Worm (Caenorhabditis elegans) whole organism, young adult: Measurements from ENCODE around the gene tat-6.

ENCODE experiments used
- F57C9.4 ChIP-seq: sonication (generic microtip); optimal IDR thresholded peaks from 2 replicates; lab custom pipeline; 2017; ENCODE audit warnings: mild to moderate bottlenecking, missing genetic modification characterization, missing compliant biosample characterization
- snpc-4 ChIP-seq, 5 experiments: fragments of 150-350 bp in 1 of 5; sonication (generic microtip) in 4 of 5; optimal IDR thresholded peaks; 2 replicates each; lab custom pipeline; 2014 to 2018; ENCODE audit warnings: missing genetic modification characterization in 5 of 5, missing biosample characterization in 3 of 5, antibody characterized with exemption in 2 of 5, mild to moderate bottlenecking in 2 of 5, missing compliant biosample characterization in 2 of 5, missing genotype in 2 of 5, moderate library complexity in 2 of 5, missing genetic modification reagents in 1 of 5
- unc-62 ChIP-seq: fragments of 150-350 bp; optimal IDR thresholded peaks from 2 replicates; lab custom pipeline; 2014; ENCODE audit warnings: missing biosample characterization, missing genetic modification reagents, missing genetic modification characterization

DNA sequence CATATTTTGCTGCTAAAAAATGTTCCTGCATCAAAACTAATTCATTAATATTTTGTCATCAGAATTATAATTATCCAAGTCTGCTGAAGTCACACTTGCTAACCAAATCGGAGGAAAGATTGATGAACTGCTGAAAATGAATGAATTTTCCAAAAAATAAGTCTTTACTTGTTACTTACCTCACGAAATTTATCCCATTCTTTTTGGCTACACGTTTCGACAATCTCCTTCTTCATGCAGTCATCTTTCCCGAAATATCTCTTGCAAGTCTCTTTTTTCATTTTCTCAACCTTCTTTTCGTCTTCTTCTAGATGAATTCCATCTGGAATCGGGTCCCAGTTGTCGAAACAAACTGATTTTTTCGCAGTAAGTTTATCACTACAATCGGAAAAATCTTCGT lies 29.5 kb downstream of the tat-6 start:
- TF ChIP-seq unc-62 (GFP tag; lab: Kevin White, UChicago): no peak
- TF ChIP-seq snpc-4 (GFP tag; optimal IDR thresholded peaks at IDR 0.05; lab: Kevin White, UChicago): no peak
- no peak for TF ChIP-seq snpc-4 (tag; optimal IDR thresholded peaks at IDR 0.05; lab: Kevin White, UChicago)
- no peak for TF ChIP-seq F57C9.4 (tag; lab: Kevin White, UChicago)
